Fruit fly (Drosophila melanogaster): ENCODE measurements around the gene CG31373.

Gene CG31373

DNA sequence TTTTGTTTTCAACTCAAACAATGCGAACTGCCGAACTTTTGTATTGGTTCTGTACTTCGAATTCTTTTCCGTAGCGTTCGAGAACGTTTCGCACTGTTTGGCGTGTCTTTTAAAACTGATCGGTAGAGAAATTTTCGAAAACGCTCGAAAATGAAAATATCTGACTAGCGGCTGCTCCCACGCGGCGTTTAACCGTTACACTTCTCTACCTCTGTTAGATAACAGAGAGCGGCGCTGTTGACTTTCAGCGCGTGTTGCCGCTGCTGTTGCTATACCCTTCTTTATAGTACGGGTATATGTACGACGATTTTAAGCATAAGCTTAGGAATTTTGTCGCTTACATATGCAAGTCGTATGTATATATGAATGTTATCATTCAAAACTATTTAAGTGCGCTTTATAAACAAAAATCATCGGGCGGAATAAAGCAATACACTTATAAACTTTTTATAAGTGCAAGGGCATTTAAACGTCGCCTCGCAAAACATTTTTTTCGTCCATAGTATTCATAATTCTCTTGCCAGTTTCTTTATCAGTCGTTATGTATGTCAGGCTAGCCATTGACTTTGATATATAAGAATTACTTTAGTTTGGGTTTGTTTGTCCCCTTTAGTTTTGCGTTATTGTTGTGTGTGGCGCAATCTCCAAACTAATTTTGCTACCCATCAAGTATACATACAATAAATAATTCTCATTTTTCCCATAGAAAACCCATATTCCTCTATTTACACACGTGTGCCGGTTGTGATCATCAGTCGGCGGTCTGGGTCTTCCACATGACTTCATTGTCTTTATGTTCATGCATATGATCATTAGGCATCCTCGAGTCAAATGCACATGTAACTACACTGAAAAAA, 28.1 kb downstream of the CG31373 start, which contains the start of gene Phyhd1 (continued):
- TF ChIP-seq chinmo (GFP tag; IDR thresholded peaks at IDR 0.05; ENCODE audit: partially characterized antibody) (0 out of 4 replicates have a peak, but pooled peaks have one; percentile 49), CG13287 (GFP tag; IDR thresholded peaks at IDR 0.05; ENCODE audit: partially characterized antibody) (no peak), Dad (GFP tag; optimal IDR thresholded peaks at IDR 0.05) (peak; percentile 96), CG5180 (GFP tag; optimal IDR thresholded peaks at IDR 0.05) (peak; percentile 70), ERR (GFP tag; optimal IDR thresholded peaks at IDR 0.05) (peak; percentile 86), Nf-YB (GFP tag; optimal IDR thresholded peaks at IDR 0.05) (peak; percentile 80), CG12391 (tag; optimal IDR thresholded peaks at IDR 0.05) (peak; percentile 95), vvl (GFP tag; IDR thresholded peaks at IDR 0.05) (peak; percentile 97), CG12299 (tag; optimal IDR thresholded peaks at IDR 0.05) (peak; percentile 93), CG1529 (GFP tag; optimal IDR thresholded peaks at IDR 0.05) (peak; percentile 84), D19B (GFP tag; optimal IDR thresholded peaks at IDR 0.05) (peak; percentile 87), gcm (GFP tag; optimal IDR thresholded peaks at IDR 0.05) (peak; percentile 93), ara (GFP tag; IDR thresholded peaks at IDR 0.05) (peak; percentile 94), CG8290 (GFP tag; optimal IDR thresholded peaks at IDR 0.05) (peak; percentile 69), CG8290 (tag; optimal IDR thresholded peaks at IDR 0.05) (peak; percentile 56 to 95), gcm2 (GFP tag; optimal IDR thresholded peaks at IDR 0.05) (peak; percentile 89), CG18011 (GFP tag; optimal IDR thresholded peaks at IDR 0.05) (peak; percentile 82), CG12071 (GFP tag; optimal IDR thresholded peaks at IDR 0.05) (peak; percentile 97), caup (GFP tag; optimal IDR thresholded peaks at IDR 0.05; ENCODE audit: severe bottlenecking) (peak; percentile 89), Ravus (GFP tag; IDR thresholded peaks at IDR 0.05) (peak; percentile 86), CG10565 (GFP tag; optimal IDR thresholded peaks at IDR 0.05) (peak; percentile 84), CG1603 (tag; optimal IDR thresholded peaks at IDR 0.05) (peak; percentile 97), schlank (tag; optimal IDR thresholded peaks at IDR 0.05) (peak; percentile 88), CG17568 (GFP tag; optimal IDR thresholded peaks at IDR 0.05) (peak; percentile 90), bsh (GFP tag; optimal IDR thresholded peaks at IDR 0.05) (peak; percentile 59 to 97), Pdp1 (GFP tag; optimal IDR thresholded peaks at IDR 0.05) (peak; percentile 96 to 97), CG17359 (tag; optimal IDR thresholded peaks at IDR 0.05) (peak; percentile 95), pfk (GFP tag; optimal IDR thresholded peaks at IDR 0.05) (no peak), CTCF (GFP tag; optimal IDR thresholded peaks at IDR 0.05) (peak; percentile 52), Antp (GFP tag; optimal IDR thresholded peaks at IDR 0.05) (peak; percentile 96), al (GFP tag; IDR thresholded peaks at IDR 0.05) (peak; percentile 87), CG14965 (GFP tag; optimal IDR thresholded peaks at IDR 0.05; ENCODE audit: borderline replicate concordance) (peak; percentile 79), CG7963 (GFP tag; IDR thresholded peaks at IDR 0.05; ENCODE audit: partially characterized antibody) (no peak), Vsx1 (GFP tag; optimal IDR thresholded peaks at IDR 0.05) (peak; percentile 90), hbn (GFP tag; IDR thresholded peaks at IDR 0.05; ENCODE audit: partially characterized antibody) (no peak), CG10209 (GFP tag; optimal IDR thresholded peaks at IDR 0.05) (peak; percentile 95), sqz (GFP tag; optimal IDR thresholded peaks at IDR 0.05) (peak; percentile 89), CG1233 (GFP tag; optimal IDR thresholded peaks at IDR 0.05) (peak; percentile 85), wor (GFP tag; IDR thresholded peaks at IDR 0.05) (peak; percentile 86), btn (GFP tag; optimal IDR thresholded peaks at IDR 0.05) (peak; percentile 92), MBD-R2 (GFP tag; IDR thresholded peaks at IDR 0.05) (peak; percentile 88), tio (GFP tag; optimal IDR thresholded peaks at IDR 0.05) (peak; percentile 93), CoRest (tag; optimal IDR thresholded peaks at IDR 0.05) (peak; percentile 94), hkb (optimal IDR thresholded peaks at IDR 0.05) (no peak), hkb (GFP tag; IDR thresholded peaks at IDR 0.05) (peak; percentile 97), CG6813 (GFP tag; optimal IDR thresholded peaks at IDR 0.05) (peak; percentile 89), CG12744 (GFP tag; optimal IDR thresholded peaks at IDR 0.05) (peak; percentile 93), Atf6 (GFP tag; IDR thresholded peaks at IDR 0.05) (peak; percentile 93)

All from whole organism, embryonic.